Worm (Caenorhabditis elegans) whole organism, L1 larva: ENCODE results near the gene let-23.

Experiments used
- C34B4.2 ChIP-seq: sonication (generic microtip); optimal IDR thresholded peaks from 2 replicates; lab custom pipeline; 2017; ENCODE audit warnings: mild to moderate bottlenecking, missing genetic modification characterization, missing compliant biosample characterization
- aly-2 ChIP-seq: fragments of 150-350 bp; optimal IDR thresholded peaks from 2 replicates; lab custom pipeline; 2014; ENCODE audit warnings: missing biosample characterization, missing genetic modification characterization
- ama-1 ChIP-seq: fragments of 150-350 bp; optimal IDR thresholded peaks from 2 replicates; lab custom pipeline; 2014
- blmp-1 ChIP-seq: fragments of 150-350 bp; optimal IDR thresholded peaks from 2 replicates; lab custom pipeline; 2014; ENCODE audit warnings: missing biosample characterization, missing genetic modification characterization
- ceh-90 ChIP-seq: sonication (generic microtip); optimal IDR thresholded peaks from 2 replicates; lab custom pipeline; 2016; ENCODE audit warnings: missing genetic modification characterization, missing compliant biosample characterization
- dpl-1 ChIP-seq, 3 experiments: fragments of 150-350 bp in 2 of 3; sonication (generic microtip) in 1 of 3; optimal IDR thresholded peaks; 2 replicates each; lab custom pipeline; 2014 to 2017; ENCODE audit warnings: missing biosample characterization in 3 of 3, missing genetic modification characterization in 3 of 3, missing genetic modification reagents in 3 of 3
- efl-1 ChIP-seq, 4 experiments: fragments of 150-350 bp; optimal IDR thresholded peaks in 3 of 4; peaks in 1 of 4; 1 replicate in 1 of 4; 2 replicates in 3 of 4; lab custom pipeline; 2014; ENCODE audit warnings: missing biosample characterization in 2 of 4, missing genetic modification characterization in 2 of 4, missing genetic modification reagents in 2 of 4
- egl-27 ChIP-seq, 2 experiments: fragments of 150-350 bp in 1 of 2; sonication (generic microtip); optimal IDR thresholded peaks; 3 replicates each; lab custom pipeline; 2017 to 2018; ENCODE audit warnings: missing biosample characterization in 2 of 2, missing genetic modification characterization in 2 of 2, missing genetic modification reagents in 2 of 2
- elt-2 ChIP-seq: sonication (generic microtip); optimal IDR thresholded peaks from 2 replicates; lab custom pipeline; 2016; ENCODE audit warnings: missing genetic modification characterization, mild to moderate bottlenecking, inconsistent platforms, missing compliant biosample characterization, missing genetic modification reagents
- elt-3 ChIP-seq, 6 experiments: fragments of 150-350 bp in 1 of 6; sonication (generic microtip); optimal IDR thresholded peaks; 2 replicates each; lab custom pipeline; 2017 to 2018; ENCODE audit warnings: missing biosample characterization in 6 of 6, missing genetic modification characterization in 6 of 6, inconsistent platforms in 1 of 6
- fkh-8 ChIP-seq: sonication (generic microtip); optimal IDR thresholded peaks from 2 replicates; lab custom pipeline; 2016; ENCODE audit warnings: mild to moderate bottlenecking, missing genetic modification characterization, missing compliant biosample characterization
- grh-1 ChIP-seq: fragments of 200-800 bp; sonication (Bioruptor generic); IDR thresholded peaks from 2 replicates; pipeline ENCODE4 v1.3.6; 2022; ENCODE audit warnings: missing genetic modification reagents, missing genetic modification characterization, missing compliant biosample characterization
- hlh-17 ChIP-seq: fragments of 200-800 bp; sonication (Bioruptor generic); optimal IDR thresholded peaks from 2 replicates; lab custom pipeline; 2018; ENCODE audit warnings: missing genetic modification characterization, mild to moderate bottlenecking, missing compliant biosample characterization, moderate library complexity, borderline replicate concordance
- irx-1 ChIP-seq: sonication (generic microtip); optimal IDR thresholded peaks from 2 replicates; lab custom pipeline; 2016; ENCODE audit warnings: missing genetic modification characterization, missing compliant biosample characterization
- lin-14 ChIP-seq: fragments of 200-800 bp; sonication (Bioruptor generic); optimal IDR thresholded peaks from 2 replicates; lab custom pipeline; 2018; ENCODE audit warnings: mild to moderate bottlenecking, missing genetic modification characterization, moderate library complexity, missing compliant biosample characterization
- lin-15B ChIP-seq: fragments of 150-350 bp; sonication (generic microtip); optimal IDR thresholded peaks from 3 replicates; lab custom pipeline; 2014; ENCODE audit warnings: missing biosample characterization, missing genetic modification characterization
- lin-35 ChIP-seq, 2 experiments: fragments of 150-350 bp; optimal IDR thresholded peaks; 2 replicates each; lab custom pipeline; 2014; ENCODE audit warnings: missing biosample characterization in 2 of 2, missing genetic modification characterization in 2 of 2, missing genetic modification reagents in 2 of 2
- lir-3 ChIP-seq: sonication (generic microtip); optimal IDR thresholded peaks from 2 replicates; lab custom pipeline; 2016; ENCODE audit warnings: mild to moderate bottlenecking, missing genetic modification characterization, moderate library complexity, missing compliant biosample characterization; ENCODE audit not compliant: poor library complexity
- lsy-2 ChIP-seq, 2 experiments: fragments of 150-350 bp; optimal IDR thresholded peaks; 2 replicates each; lab custom pipeline; 2014; ENCODE audit warnings: missing biosample characterization in 2 of 2, missing genetic modification characterization in 2 of 2
- mab-9 ChIP-seq: fragments of 200-800 bp; sonication (Bioruptor generic); IDR thresholded peaks from 2 replicates; pipeline ENCODE4 v1.3.6; 2022; ENCODE audit warnings: missing genetic modification reagents, missing genetic modification characterization, missing compliant biosample characterization
- mdl-1 ChIP-seq, 2 experiments: fragments of 150-350 bp; optimal IDR thresholded peaks; 2 replicates each; lab custom pipeline; 2014 to 2017; ENCODE audit warnings: missing biosample characterization in 2 of 2, missing genetic modification characterization in 2 of 2, inconsistent platforms in 1 of 2
- nhr-12 ChIP-seq: sonication (generic microtip); optimal IDR thresholded peaks from 2 replicates; lab custom pipeline; 2017; ENCODE audit warnings: missing biosample characterization, missing genetic modification characterization
- nhr-20 ChIP-seq: sonication (generic microtip); optimal IDR thresholded peaks from 2 replicates; lab custom pipeline; 2016; ENCODE audit warnings: mild to moderate bottlenecking, missing genetic modification characterization, missing compliant biosample characterization
- nhr-237 ChIP-seq: fragments of 150-350 bp; optimal IDR thresholded peaks from 2 replicates; lab custom pipeline; 2014; ENCODE audit warnings: missing biosample characterization, missing genetic modification characterization
- nhr-71 ChIP-seq: sonication (generic microtip); optimal IDR thresholded peaks from 2 replicates; lab custom pipeline; 2016; ENCODE audit warnings: mild to moderate bottlenecking, missing genetic modification characterization, moderate library complexity, missing compliant biosample characterization
- nhr-76 ChIP-seq: sonication (generic microtip); optimal IDR thresholded peaks from 2 replicates; lab custom pipeline; 2017; ENCODE audit warnings: missing biosample characterization, missing genetic modification characterization
- nhr-84 ChIP-seq: sonication (generic microtip); optimal IDR thresholded peaks from 2 replicates; lab custom pipeline; 2017; ENCODE audit warnings: missing biosample characterization, missing genetic modification characterization
- pag-3 ChIP-seq: sonication (generic microtip); optimal IDR thresholded peaks from 2 replicates; lab custom pipeline; 2017; ENCODE audit warnings: missing genetic modification characterization, mild to moderate bottlenecking, missing compliant biosample characterization, antibody characterized with exemption, borderline replicate concordance; ENCODE audit not compliant: insufficient read depth
- skn-1 ChIP-seq: fragments of 150-350 bp; optimal IDR thresholded peaks from 2 replicates; lab custom pipeline; 2014; ENCODE audit warnings: missing biosample characterization, missing genetic modification characterization
- sox-4 ChIP-seq: sonication (generic microtip); optimal IDR thresholded peaks from 2 replicates; lab custom pipeline; 2016; ENCODE audit warnings: missing genetic modification characterization, missing compliant biosample characterization
- unc-130 ChIP-seq: fragments of 150-350 bp; optimal IDR thresholded peaks from 2 replicates; lab custom pipeline; 2017; ENCODE audit warnings: missing biosample characterization, missing genetic modification characterization, inconsistent platforms
- xbp-1 ChIP-seq: sonication (generic microtip); optimal IDR thresholded peaks from 2 replicates; lab custom pipeline; 2016; ENCODE audit warnings: missing genetic modification characterization, missing compliant biosample characterization

let-23 gene

DNA sequence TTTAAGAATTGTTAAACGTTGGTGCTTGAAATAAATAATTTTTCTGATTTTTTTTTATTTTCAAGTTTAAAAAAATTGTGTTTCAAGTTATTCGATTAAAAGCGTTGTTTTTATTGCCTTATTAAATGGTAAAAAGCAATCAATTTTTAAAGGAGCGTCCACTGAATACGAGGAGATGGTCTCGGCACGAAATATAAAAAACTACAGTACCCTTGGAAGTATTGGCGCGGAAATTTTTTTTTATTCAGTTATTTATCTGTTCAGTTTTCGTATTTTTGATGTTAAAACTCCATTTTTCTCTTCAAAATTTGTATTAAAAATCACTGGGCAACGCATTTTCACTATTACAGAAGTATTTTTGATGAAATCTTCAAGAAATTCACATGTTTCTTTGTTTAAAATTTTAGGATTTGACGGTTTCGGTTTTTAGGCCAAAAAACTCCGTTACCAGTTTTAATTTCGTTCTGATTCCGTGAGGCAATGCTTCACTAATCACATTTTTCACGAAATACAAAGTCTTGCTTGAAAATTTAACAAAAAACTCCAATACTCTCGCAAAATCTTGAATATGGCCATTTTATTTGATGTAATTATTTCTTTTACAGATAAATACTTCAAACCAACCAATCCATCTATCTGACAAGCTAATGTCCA, 15.9 kb downstream of the let-23 start, which contains the start of gene znfx-1:
Gene znfx-1, plus strand, starts transcription at position 604 of the 654 bp plus-strand sequence.
- TF ChIP-seq lin-15B (tag; lab: Kevin White, UChicago) (no peak), unc-130 (tag; lab: Kevin White, UChicago) (no peak), nhr-76 (tag; lab: Kevin White, UChicago) (no peak)

DNA sequence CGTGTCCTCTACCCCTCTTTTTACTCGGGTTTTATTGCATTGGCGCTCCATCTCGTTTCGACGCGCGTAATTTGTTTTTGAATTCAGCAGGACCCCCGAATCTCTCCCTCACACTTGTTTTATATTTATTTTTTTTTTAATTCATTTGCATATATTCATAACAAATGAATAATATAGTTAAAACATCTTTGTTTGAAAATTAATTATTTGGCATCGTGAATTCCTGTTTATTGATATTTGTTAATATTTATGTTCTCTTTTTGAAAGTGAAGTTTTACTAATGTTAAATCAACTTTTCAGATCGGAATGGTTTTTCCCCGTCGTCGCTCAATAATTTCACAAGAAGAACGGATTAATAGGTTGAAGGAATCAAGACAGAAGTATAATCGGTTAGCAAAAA, 25.7 kb downstream of the let-23 start, which contains the start of gene ZK1067.3:
Gene ZK1067.3, plus strand, starts transcription at position 301 of the 400 bp plus-strand sequence.
- TF ChIP-seq dpl-1 (GFP tag; optimal IDR thresholded peaks at IDR 0.05; lab: Kevin White, UChicago) (peak in 1 of 3 experiments; percentile 23), xbp-1 (no peak), lin-35 (GFP tag; optimal IDR thresholded peaks at IDR 0.05; lab: Kevin White, UChicago) (peak in 1 of 2 experiments; percentile 5), irx-1 (tag; lab: Kevin White, UChicago) (no peak), pag-3 (tag; lab: Kevin White, UChicago) (no peak), nhr-12 (tag; lab: Kevin White, UChicago) (no peak), nhr-84 (no peak), mab-9 (no peak), elt-3 (tag; optimal IDR thresholded peaks at IDR 0.05; lab: Kevin White, UChicago) (no peak), mdl-1 (tag; optimal IDR thresholded peaks at IDR 0.05; lab: Kevin White, UChicago) (no peak), ceh-90 (tag; lab: Kevin White, UChicago) (no peak), nhr-237 (no peak)

DNA sequence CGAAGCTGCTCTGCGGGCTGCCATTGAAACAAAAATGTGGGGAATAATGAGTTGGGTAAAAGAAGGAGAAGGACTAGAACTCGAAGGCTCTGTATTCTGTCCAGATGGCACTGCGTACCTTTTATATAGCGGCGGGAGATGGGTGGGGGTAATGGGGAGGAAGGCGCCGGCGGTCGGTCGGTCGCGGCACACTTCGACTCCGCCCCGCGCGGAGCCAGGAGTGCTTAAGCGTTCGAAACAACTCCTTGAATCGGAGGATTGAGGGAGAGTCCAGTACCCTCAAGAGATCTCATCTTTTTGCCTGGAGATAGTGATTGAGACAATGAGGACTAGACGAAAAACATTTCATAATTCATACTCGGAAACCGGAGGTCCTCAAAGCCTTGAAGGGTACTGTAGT, 29.8 kb downstream of the let-23 start, which contains the start of gene abu-14:
Gene abu-14, minus strand, starts transcription at position 81 of the 400 bp plus-strand sequence.
- TF ChIP-seq egl-27 (tag; optimal IDR thresholded peaks at IDR 0.05; lab: Kevin White, UChicago), result no peak
- no peak for TF ChIP-seq ama-1 (lab: Kevin White, UChicago)
- TF ChIP-seq grh-1 (GFP tag; lab: Robert Waterston, UW), result no peak
- TF ChIP-seq elt-2 (tag; lab: Kevin White, UChicago), result no peak
- TF ChIP-seq efl-1 (optimal IDR thresholded peaks at IDR 0.05; lab: Kevin White, UChicago), result no peak
- TF ChIP-seq efl-1 (GFP tag; optimal IDR thresholded peaks at IDR 0.05 in 1 of 2; lab: Kevin White, UChicago), result peak in 1 of 2 experiments; percentile 55
- TF ChIP-seq aly-2 (tag; lab: Kevin White, UChicago), result no peak

DNA sequence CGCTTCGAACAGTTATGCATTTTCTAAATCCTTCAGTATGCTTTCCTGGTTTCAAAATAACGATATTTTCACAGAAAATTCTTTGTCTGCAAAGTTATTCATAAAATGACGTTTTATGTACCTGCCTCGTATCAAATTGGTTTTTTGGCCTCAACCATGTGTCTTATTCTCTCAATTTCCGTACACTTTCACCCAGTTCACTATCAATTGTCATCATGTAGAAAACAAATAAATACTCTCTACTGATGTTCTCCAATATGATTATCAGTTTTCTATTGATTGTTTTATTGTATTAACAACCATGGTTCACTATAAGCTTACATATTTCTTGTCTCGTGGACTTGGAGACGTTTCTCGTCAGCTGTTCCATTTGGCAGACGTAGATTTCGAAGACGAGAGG, 33.9 kb downstream of the let-23 start, which contains the start of gene gst-13:
Gene gst-13, plus strand, starts transcription at position 218 of the 400 bp plus-strand sequence.
- no peak for TF ChIP-seq efl-1 (optimal IDR thresholded peaks at IDR 0.05; lab: Kevin White, UChicago)
- no peak for TF ChIP-seq efl-1 (GFP tag; optimal IDR thresholded peaks at IDR 0.05 in 1 of 2; lab: Kevin White, UChicago)
- TF ChIP-seq elt-2 (tag; lab: Kevin White, UChicago), result peak; percentile 61
- TF ChIP-seq fkh-8 (tag; lab: Kevin White, UChicago), result no peak
- peak; percentile 64 for TF ChIP-seq lin-14 (GFP tag; lab: Kevin White, UChicago)
- no peak for TF ChIP-seq nhr-12 (tag; lab: Kevin White, UChicago)
- peak in 2 of 6 experiments; percentile 8 to 46 for TF ChIP-seq elt-3 (tag; optimal IDR thresholded peaks at IDR 0.05; lab: Kevin White, UChicago)
- peak; percentile 64 for TF ChIP-seq blmp-1 (tag; lab: Kevin White, UChicago)
- TF ChIP-seq lin-35 (GFP tag; optimal IDR thresholded peaks at IDR 0.05; lab: Kevin White, UChicago), result peak in 1 of 2 experiments; percentile 34
- no peak for TF ChIP-seq lir-3 (tag; lab: Kevin White, UChicago)
- peak; percentile 39 for TF ChIP-seq nhr-20 (tag; lab: Kevin White, UChicago)
- TF ChIP-seq skn-1, result peak; percentile 67
- TF ChIP-seq nhr-84, result no peak
- TF ChIP-seq nhr-71 (tag; lab: Kevin White, UChicago), result peak; percentile 6
- TF ChIP-seq C34B4.2, result no peak

DNA sequence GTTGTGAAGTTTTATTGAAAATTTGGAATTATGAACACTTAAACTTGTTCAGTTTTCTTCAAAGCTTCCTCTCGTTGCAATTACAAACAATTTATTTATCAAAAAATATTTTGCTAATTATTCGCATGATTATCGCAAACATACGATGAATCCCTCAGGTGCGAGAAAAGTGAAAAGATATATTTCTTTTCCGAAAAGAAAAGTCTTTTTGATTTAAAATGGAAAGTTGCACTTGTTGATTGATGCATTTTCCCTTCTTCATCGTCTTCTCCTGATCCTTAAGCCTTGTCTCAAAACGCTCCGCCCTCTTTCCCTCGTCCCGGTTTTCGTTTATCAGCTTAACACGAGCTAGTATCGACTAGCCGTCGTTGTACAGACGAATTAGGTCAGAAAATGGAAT, 35.2 kb downstream of the let-23 start:
- no peak for TF ChIP-seq nhr-237
- TF ChIP-seq sox-4 (tag; lab: Kevin White, UChicago), result no peak
- TF ChIP-seq skn-1, result no peak
- TF ChIP-seq lsy-2 (tag; optimal IDR thresholded peaks at IDR 0.05; lab: Kevin White, UChicago), result no peak
- TF ChIP-seq hlh-17 (GFP tag; lab: Kevin White, UChicago), result no peak
- TF ChIP-seq ama-1 (lab: Kevin White, UChicago), result no peak
- TF ChIP-seq egl-27 (tag; optimal IDR thresholded peaks at IDR 0.05; lab: Kevin White, UChicago), result no peak
- TF ChIP-seq blmp-1 (tag; lab: Kevin White, UChicago), result peak; percentile 99
- TF ChIP-seq, all 84 proteins: peak for 1
